Worm (Caenorhabditis elegans): Measurements from ENCODE around the gene W02D7.4.

- TF ChIP-seq unc-62 (GFP tag; optimal IDR thresholded peaks at IDR 0.05) (no peak), snpc-4 (tag; optimal IDR thresholded peaks at IDR 0.05) (no peak), ztf-11 (tag; optimal IDR thresholded peaks at IDR 0.05) (no peak), unc-39 (tag; optimal IDR thresholded peaks at IDR 0.05) (no peak), ceh-39 (tag; optimal IDR thresholded peaks at IDR 0.05) (no peak), nhr-28 (tag; optimal IDR thresholded peaks at IDR 0.05) (no peak), nhr-76 (tag; optimal IDR thresholded peaks at IDR 0.05) (no peak), sptf-1 (tag; optimal IDR thresholded peaks at IDR 0.05) (no peak)
These were observed 1.9 kb upstream of the W02D7.4 start, which contains the start of gene W02D7.5 for ce11 chrV:8299191-8299854.
